Worm (Caenorhabditis elegans): ENCODE data around the gene lgc-17.

The lgc-17 gene

DNA sequence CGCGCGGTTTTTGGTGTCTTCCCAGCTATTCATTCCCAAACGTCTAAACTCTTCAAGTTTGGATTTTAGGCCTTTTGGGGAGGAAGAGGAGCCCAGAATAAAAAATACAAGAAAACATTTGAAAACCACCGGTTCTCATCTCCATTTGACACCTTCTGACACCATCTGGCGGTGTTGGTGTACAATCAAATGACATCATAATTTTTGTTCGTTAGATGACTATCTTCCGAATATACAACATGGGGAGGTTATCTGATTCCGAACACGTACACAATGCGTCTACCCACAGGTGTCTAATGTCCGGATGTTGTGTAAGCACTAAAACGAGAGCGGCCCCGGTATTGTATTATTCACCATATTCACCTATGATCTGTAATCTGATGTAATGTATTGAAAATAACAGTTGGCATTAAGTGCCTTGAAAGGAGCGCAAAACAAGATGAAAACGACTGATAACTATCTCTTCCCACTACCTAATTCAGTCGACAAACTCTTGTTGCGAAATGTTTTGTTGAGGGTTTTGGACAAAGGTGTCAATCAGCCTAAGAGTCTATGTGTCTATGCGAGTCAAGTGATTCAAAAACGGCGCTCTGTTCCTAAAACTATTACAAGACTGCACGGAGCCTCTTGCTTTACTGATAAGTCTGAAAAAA is 51.2 kb downstream of the lgc-17 start:
- no peak for TF ChIP-seq flt-1 (GFP tag; IDR thresholded peaks at IDR 0.05)
- TF ChIP-seq ztf-23 (GFP tag; IDR thresholded peaks at IDR 0.05), result no peak
- TF ChIP-seq ref-1 (GFP tag; conservative IDR thresholded peaks at IDR 0.05), result no peak
- no peak for TF ChIP-seq klf-2 (GFP tag; conservative IDR thresholded peaks at IDR 0.05)
- TF ChIP-seq tab-1 (GFP tag; IDR thresholded peaks at IDR 0.05), result no peak
- no peak for TF ChIP-seq ztf-29 (GFP tag; IDR thresholded peaks at IDR 0.05)
- TF ChIP-seq T22C8.4 (GFP tag; IDR thresholded peaks at IDR 0.05), result no peak
- TF ChIP-seq cog-1 (tag; optimal IDR thresholded peaks at IDR 0.05), result no peak

ce11 chrX:12173989-12174388 is 52.6 kb downstream of the lgc-17 start:
- no peak for TF ChIP-seq cog-1 (tag; optimal IDR thresholded peaks at IDR 0.05)
- no peak for TF ChIP-seq flt-1 (GFP tag; IDR thresholded peaks at IDR 0.05)
- TF ChIP-seq klf-2 (GFP tag; conservative IDR thresholded peaks at IDR 0.05), result no peak
- TF ChIP-seq ztf-29 (GFP tag; IDR thresholded peaks at IDR 0.05), result no peak
- no peak for TF ChIP-seq ref-1 (GFP tag; conservative IDR thresholded peaks at IDR 0.05)
- TF ChIP-seq tab-1 (GFP tag; IDR thresholded peaks at IDR 0.05), result no peak
- no peak for TF ChIP-seq T22C8.4 (GFP tag; IDR thresholded peaks at IDR 0.05)
- TF ChIP-seq med-1 (GFP tag; optimal IDR thresholded peaks at IDR 0.05; ENCODE audit: insufficient read depth), result no peak
- TF ChIP-seq ztf-23 (GFP tag; IDR thresholded peaks at IDR 0.05), result no peak

Data from whole organism, midembryonic.